Fruit fly (Drosophila melanogaster) whole organism, embryonic: ENCODE data around the gene CG16753.

Experiments used
- Aef1 ChIP-seq: fragments of 200-800 bp; sonication (Bioruptor generic); IDR thresholded peaks from 3 replicates; pipeline ENCODE4 v1.3.6; 2022; ENCODE audit warnings: missing biosample characterization, missing genetic modification characterization
- B-H2 ChIP-seq: fragments of 200-800 bp; sonication (Bioruptor generic); optimal IDR thresholded peaks from 2 replicates; lab custom pipeline; 2018; ENCODE audit warnings: missing biosample characterization, mild to moderate bottlenecking, missing genetic modification characterization
- Blimp-1 ChIP-seq: fragments of 200-800 bp; sonication (Bioruptor generic); optimal IDR thresholded peaks from 3 replicates; lab custom pipeline; 2018; ENCODE audit warnings: missing biosample characterization, missing genetic modification characterization, mild to moderate bottlenecking, moderate library complexity, missing genetic modification reagents
- C15 ChIP-seq: fragments of 200-800 bp; sonication (Bioruptor generic); IDR thresholded peaks from 3 replicates; pipeline ENCODE4 v1.3.6; 2022; ENCODE audit warnings: missing biosample characterization, missing genetic modification characterization
- CG12236 ChIP-seq: fragments of 200-800 bp; sonication (Bioruptor generic); optimal IDR thresholded peaks from 2 replicates; lab custom pipeline; 2016; ENCODE audit warnings: missing biosample characterization, missing genetic modification characterization
- CG13123 ChIP-seq: fragments of 200-800 bp; sonication (Bioruptor generic); optimal IDR thresholded peaks from 2 replicates; lab custom pipeline; 2016; ENCODE audit warnings: missing biosample characterization, missing genetic modification characterization
- CG15514 ChIP-seq: fragments of 200-800 bp; sonication (Bioruptor generic); optimal IDR thresholded peaks from 3 replicates; lab custom pipeline; 2017; ENCODE audit warnings: missing biosample characterization, missing genetic modification characterization, mild to moderate bottlenecking, moderate library complexity, missing genetic modification reagents
- CG16813 ChIP-seq: fragments of 200-800 bp; sonication (Bioruptor generic); IDR thresholded peaks from 3 replicates; pipeline ENCODE4 v1.3.6; 2022; ENCODE audit warnings: missing biosample characterization, missing genetic modification characterization; ENCODE audit not compliant: partially characterized antibody
- CG17385 ChIP-seq: fragments of 200-800 bp; sonication (Bioruptor generic); optimal IDR thresholded peaks from 3 replicates; lab custom pipeline; 2018; ENCODE audit warnings: missing biosample characterization, mild to moderate bottlenecking, missing genetic modification characterization
- CG2202 ChIP-seq: fragments of 200-800 bp; sonication (Bioruptor generic); optimal IDR thresholded peaks from 2 replicates; lab custom pipeline; 2018; ENCODE audit warnings: missing biosample characterization, mild to moderate bottlenecking, missing genetic modification characterization
- CG32532 ChIP-seq: fragments of 200-800 bp; sonication (Bioruptor generic); IDR thresholded peaks from 2 replicates; pipeline ENCODE4 v1.3.6; 2022; ENCODE audit warnings: missing biosample characterization, missing genetic modification characterization
- CG42726 ChIP-seq: fragments of 200-800 bp; sonication (Bioruptor generic); IDR thresholded peaks from 2 replicates; pipeline ENCODE4 v1.3.6; 2022; ENCODE audit warnings: missing biosample characterization, missing genetic modification characterization; ENCODE audit not compliant: partially characterized antibody
- CG4854 ChIP-seq: fragments of 200-800 bp; sonication (Bioruptor generic); optimal IDR thresholded peaks from 2 replicates; lab custom pipeline; 2016; ENCODE audit warnings: missing biosample characterization, missing genetic modification characterization, inconsistent platforms
- CG7745 ChIP-seq: fragments of 200-800 bp; sonication (Bioruptor generic); optimal IDR thresholded peaks from 2 replicates; lab custom pipeline; 2018; ENCODE audit warnings: missing biosample characterization, mild to moderate bottlenecking, missing genetic modification characterization, moderate library complexity
- CG7963 ChIP-seq: fragments of 200-800 bp; sonication (Bioruptor generic); IDR thresholded peaks from 3 replicates; pipeline ENCODE4 v1.3.6; 2022; ENCODE audit warnings: missing biosample characterization, missing genetic modification characterization; ENCODE audit not compliant: partially characterized antibody
- CG9609 ChIP-seq: fragments of 200-800 bp; sonication (Bioruptor generic); optimal IDR thresholded peaks from 3 replicates; lab custom pipeline; 2016; ENCODE audit warnings: missing biosample characterization, missing genetic modification characterization
- CG9876 ChIP-seq: fragments of 200-800 bp; sonication (Bioruptor generic); optimal IDR thresholded peaks from 2 replicates; lab custom pipeline; 2016; ENCODE audit warnings: missing biosample characterization, missing genetic modification characterization
- CG9932 ChIP-seq: fragments of 200-800 bp; sonication (Bioruptor generic); IDR thresholded peaks from 2 replicates; pipeline ENCODE4 v1.3.6; 2022; ENCODE audit warnings: missing biosample characterization, missing genetic modification characterization
- CHES-1-like ChIP-seq: fragments of 200-800 bp; sonication (Bioruptor generic); optimal IDR thresholded peaks from 2 replicates; lab custom pipeline; 2016; ENCODE audit warnings: missing biosample characterization, missing genetic modification characterization
- CrebB ChIP-seq: fragments of 200-800 bp; sonication (Bioruptor generic); optimal IDR thresholded peaks from 3 replicates; lab custom pipeline; 2018; ENCODE audit warnings: missing biosample characterization, mild to moderate bottlenecking, missing genetic modification characterization
- Drgx ChIP-seq: fragments of 200-800 bp; sonication (Bioruptor generic); IDR thresholded peaks from 2 replicates; pipeline ENCODE4 v1.3.6; 2022; ENCODE audit warnings: missing biosample characterization, missing genetic modification characterization
- E2f2 ChIP-seq: fragments of 200-800 bp; sonication (Bioruptor generic); IDR thresholded peaks from 2 replicates; pipeline ENCODE4 v1.3.6; 2022; ENCODE audit warnings: missing biosample characterization, missing genetic modification characterization
- Fer3 ChIP-seq: fragments of 200-800 bp; sonication (Bioruptor generic); optimal IDR thresholded peaks from 2 replicates; lab custom pipeline; 2018; ENCODE audit warnings: missing biosample characterization, mild to moderate bottlenecking, missing genetic modification characterization, moderate library complexity
- H2.0 ChIP-seq: fragments of 200-800 bp; sonication (Bioruptor generic); IDR thresholded peaks from 2 replicates; pipeline ENCODE4 v1.3.6; 2022; ENCODE audit warnings: missing biosample characterization, missing genetic modification characterization
- HLHmδ ChIP-seq: fragments of 200-800 bp; sonication (Bioruptor generic); optimal IDR thresholded peaks from 2 replicates; lab custom pipeline; 2018; ENCODE audit warnings: missing biosample characterization, mild to moderate bottlenecking, missing genetic modification characterization, moderate library complexity
- HmgZ ChIP-seq: fragments of 200-800 bp; sonication (Bioruptor generic); optimal IDR thresholded peaks from 2 replicates; lab custom pipeline; 2018; ENCODE audit warnings: missing biosample characterization, mild to moderate bottlenecking, missing genetic modification characterization
- Hmx ChIP-seq: fragments of 200-800 bp; sonication (Bioruptor generic); optimal IDR thresholded peaks from 2 replicates; lab custom pipeline; 2016; ENCODE audit warnings: missing biosample characterization, missing genetic modification characterization
- Kr ChIP-seq: fragments of 200-800 bp; sonication (Bioruptor generic); optimal IDR thresholded peaks from 2 replicates; lab custom pipeline; 2017; ENCODE audit warnings: missing biosample characterization, mild to moderate bottlenecking, missing genetic modification characterization
- MBD-R2 ChIP-seq: fragments of 200-800 bp; sonication (Bioruptor generic); IDR thresholded peaks from 2 replicates; pipeline ENCODE4 v1.3.6; 2022; ENCODE audit warnings: missing biosample characterization, missing genetic modification characterization
- NC2α ChIP-seq: fragments of 200-800 bp; sonication (Bioruptor generic); optimal IDR thresholded peaks from 2 replicates; lab custom pipeline; 2016; ENCODE audit warnings: missing biosample characterization, missing genetic modification characterization
- Rfx ChIP-seq: fragments of 200-800 bp; sonication (Bioruptor generic); IDR thresholded peaks from 2 replicates; pipeline ENCODE4 v1.3.6; 2022; ENCODE audit warnings: missing biosample characterization, missing genetic modification characterization
- Spps ChIP-seq: fragments of 200-800 bp; sonication (Bioruptor generic); optimal IDR thresholded peaks from 2 replicates; lab custom pipeline; 2018; ENCODE audit warnings: missing biosample characterization, mild to moderate bottlenecking, missing genetic modification characterization
- Usf ChIP-seq: fragments of 200-800 bp; sonication (Bioruptor generic); optimal IDR thresholded peaks from 2 replicates; lab custom pipeline; 2017; ENCODE audit warnings: missing genotype, missing biosample characterization, missing genetic modification characterization
- Xrp1 ChIP-seq: fragments of 200-800 bp; sonication (Bioruptor generic); IDR thresholded peaks from 2 replicates; pipeline ENCODE4 v1.3.6; 2022; ENCODE audit warnings: missing biosample characterization, missing genetic modification characterization
- ac ChIP-seq: fragments of 200-800 bp; sonication (Bioruptor generic); optimal IDR thresholded peaks from 3 replicates; lab custom pipeline; 2017; ENCODE audit warnings: missing biosample characterization, mild to moderate bottlenecking, missing genetic modification characterization
- ara ChIP-seq: fragments of 200-800 bp; sonication (Bioruptor generic); IDR thresholded peaks from 2 replicates; pipeline ENCODE4 v1.3.6; 2022; ENCODE audit warnings: missing biosample characterization, missing genetic modification characterization
- az2 ChIP-seq: fragments of 200-800 bp; sonication (Bioruptor generic); optimal IDR thresholded peaks from 3 replicates; lab custom pipeline; 2016; ENCODE audit warnings: missing biosample characterization, missing genetic modification characterization
- cad ChIP-seq: fragments of >200 bp; optimal IDR thresholded peaks from 2 replicates; lab custom pipeline; 2017; ENCODE audit warnings: missing biosample characterization, missing genetic modification characterization
- chinmo ChIP-seq: fragments of 200-800 bp; sonication (Bioruptor generic); IDR thresholded peaks from 4 replicates; pipeline ENCODE4 v1.3.6; 2022; ENCODE audit warnings: missing biosample characterization, missing genetic modification characterization; ENCODE audit not compliant: partially characterized antibody
- chn ChIP-seq: fragments of 200-800 bp; sonication (Bioruptor generic); optimal IDR thresholded peaks from 2 replicates; lab custom pipeline; 2016; ENCODE audit warnings: missing biosample characterization, missing genetic modification characterization
- esg ChIP-seq: fragments of 200-800 bp; sonication (Bioruptor generic); conservative IDR thresholded peaks from 2 replicates; pipeline ENCODE4 v1.3.6; 2022; ENCODE audit warnings: missing biosample characterization, missing genetic modification characterization
- ham ChIP-seq: fragments of 200-800 bp; sonication (Bioruptor generic); IDR thresholded peaks from 2 replicates; pipeline ENCODE4 v1.3.6; 2022; ENCODE audit warnings: missing biosample characterization, missing genetic modification characterization
- her ChIP-seq: fragments of 200-800 bp; sonication (Bioruptor generic); optimal IDR thresholded peaks from 2 replicates; lab custom pipeline; 2016; ENCODE audit warnings: missing biosample characterization, missing genetic modification characterization
- pita ChIP-seq: fragments of 200-800 bp; sonication (Bioruptor generic); optimal IDR thresholded peaks from 2 replicates; lab custom pipeline; 2017; ENCODE audit warnings: missing biosample characterization, mild to moderate bottlenecking, missing genetic modification characterization
- pnt ChIP-seq: fragments of 200-800 bp; sonication (Bioruptor generic); optimal IDR thresholded peaks from 3 replicates; lab custom pipeline; 2016; ENCODE audit warnings: missing biosample characterization, missing genetic modification characterization
- tgo ChIP-seq: fragments of 200-800 bp; sonication (Bioruptor generic); IDR thresholded peaks from 3 replicates; pipeline ENCODE4 v1.3.6; 2022; ENCODE audit warnings: missing biosample characterization, missing genetic modification characterization
- toy ChIP-seq: fragments of 200-800 bp; sonication (Bioruptor generic); IDR thresholded peaks from 2 replicates; pipeline ENCODE4 v1.3.6; 2022; ENCODE audit warnings: missing biosample characterization, missing genetic modification characterization
- twi ChIP-seq: fragments of 200-800 bp; optimal IDR thresholded peaks from 2 replicates; lab custom pipeline; 2019; ENCODE audit warnings: missing biosample characterization, mild to moderate bottlenecking, missing genetic modification characterization, moderate library complexity
- unpg ChIP-seq: fragments of 200-800 bp; sonication (Bioruptor generic); optimal IDR thresholded peaks from 3 replicates; lab custom pipeline; 2018; ENCODE audit warnings: missing biosample characterization, mild to moderate bottlenecking, missing genetic modification characterization, moderate library complexity
- zfh1 ChIP-seq: fragments of 200-800 bp; sonication (Bioruptor generic); IDR thresholded peaks from 3 replicates; pipeline ENCODE4 v1.3.6; 2022; ENCODE audit warnings: missing biosample characterization, missing genetic modification characterization

CG16753 gene

DNA sequence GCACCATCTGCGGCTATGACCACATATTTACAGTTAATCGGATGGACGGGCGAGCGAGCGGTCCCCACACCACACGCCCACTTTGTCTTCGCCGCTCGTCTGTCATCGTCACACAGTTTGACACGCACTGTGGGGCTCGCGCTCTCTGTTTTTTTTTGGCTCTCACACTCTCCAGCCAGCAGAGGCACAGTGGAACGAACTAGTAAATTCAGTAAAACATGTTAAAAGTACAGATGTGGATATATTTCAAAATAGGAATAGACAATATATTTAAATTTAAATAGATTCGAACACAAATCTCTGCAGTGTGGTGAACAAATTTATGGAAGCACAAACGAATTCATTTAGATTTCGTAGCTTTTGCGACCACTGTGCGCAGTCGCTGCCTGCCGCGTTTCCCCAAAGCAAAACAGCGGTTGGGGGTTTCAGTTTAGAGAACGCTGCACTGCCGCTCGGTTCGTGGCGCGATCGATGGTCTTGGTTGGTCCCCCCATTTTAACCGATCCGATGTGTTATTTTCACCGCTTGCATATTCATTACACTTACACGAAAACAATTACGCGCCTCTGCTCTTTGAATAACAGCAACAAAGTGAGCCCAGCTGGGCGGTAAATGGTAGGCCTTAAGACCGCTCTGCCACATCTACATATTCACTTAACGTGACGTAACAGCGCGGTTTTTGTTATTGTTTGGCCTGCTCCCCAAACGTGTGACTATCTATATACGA is 26.4 kb downstream of the CG16753 start (continued):
- peak; percentile 97 for TF ChIP-seq CG4854 (GFP tag; lab: Kevin White, UChicago)
- TF ChIP-seq CG12236 (GFP tag; lab: Kevin White, UChicago), result peak; percentile 88
- peak; percentile 97 for TF ChIP-seq Usf
- TF ChIP-seq CHES-1-like, result peak; percentile 95
- TF ChIP-seq Fer3, result peak; percentile 99
- peak; percentile 91 for TF ChIP-seq CG7745 (tag; lab: Kevin White, UChicago)
- peak; percentile 96 for TF ChIP-seq C15
- peak; percentile 99 for TF ChIP-seq Drgx (GFP tag; lab: Robert Waterston, UW)
- peak; percentile 98 for TF ChIP-seq H2.0 (GFP tag; lab: Robert Waterston, UW)
- 0 out of 2 replicates have a peak, but pooled peaks have one; percentile 18 for TF ChIP-seq CG42726 (GFP tag; lab: Robert Waterston, UW)
- no peak for TF ChIP-seq pita (GFP tag; lab: Kevin White, UChicago)
- peak; percentile 89 for TF ChIP-seq her (GFP tag; lab: Kevin White, UChicago)
- TF ChIP-seq CG13123, result peak; percentile 96
- TF ChIP-seq CG9932 (GFP tag; lab: Robert Waterston, UW), result peak; percentile 99
- peak; percentile 99 for TF ChIP-seq CrebB
- TF ChIP-seq Kr, result no peak
- TF ChIP-seq MBD-R2 (GFP tag; lab: Robert Waterston, UW), result peak; percentile 99
- peak; percentile 95 for TF ChIP-seq CG9609 (GFP tag; lab: Kevin White, UChicago)
- TF ChIP-seq HLHmδ, result peak; percentile 31
- TF ChIP-seq CG7963, result peak; percentile 75
- TF ChIP-seq Aef1, result peak; percentile 98
- peak; percentile 90 for TF ChIP-seq twi (tag; lab: Kevin White, UChicago)
- peak; percentile 99 for TF ChIP-seq zfh1 (GFP tag; lab: Robert Waterston, UW)
- TF ChIP-seq pnt, result peak; percentile 91
- peak; percentile 91 for TF ChIP-seq NC2α (GFP tag; lab: Kevin White, UChicago)
- TF ChIP-seq CG32532 (GFP tag; lab: Robert Waterston, UW), result peak; percentile 99
- peak; percentile 98 for TF ChIP-seq B-H2 (GFP tag; lab: Kevin White, UChicago)
- TF ChIP-seq CG16813 (GFP tag; lab: Robert Waterston, UW), result peak; percentile 66
- peak; percentile 95 for TF ChIP-seq CG15514 (GFP tag; lab: Kevin White, UChicago)
- TF ChIP-seq CG9876 (GFP tag; lab: Kevin White, UChicago), result peak; percentile 82
- TF ChIP-seq HmgZ (tag; lab: Kevin White, UChicago), result peak; percentile 99
- peak; percentile 94 for TF ChIP-seq Hmx (GFP tag; lab: Kevin White, UChicago)
- peak; percentile 98 for TF ChIP-seq chn (GFP tag; lab: Kevin White, UChicago)
- TF ChIP-seq esg (GFP tag; lab: Robert Waterston, UW), result peak; percentile 98
- TF ChIP-seq unpg, result peak; percentile 99
- peak; percentile 97 for TF ChIP-seq CG17385 (GFP tag; lab: Kevin White, UChicago)
- peak; percentile 90 for TF ChIP-seq E2f2 (GFP tag; lab: Robert Waterston, UW)
- TF ChIP-seq cad, result peak; percentile 49
- peak; percentile 98 for TF ChIP-seq Spps (tag; lab: Kevin White, UChicago)
- peak; percentile 98 for TF ChIP-seq ara (GFP tag; lab: Robert Waterston, UW)
- peak; percentile 99 for TF ChIP-seq Xrp1 (GFP tag; lab: Robert Waterston, UW)
- TF ChIP-seq ac (GFP tag; lab: Kevin White, UChicago), result peak; percentile 97
- peak; percentile 98 for TF ChIP-seq CG2202
- peak; percentile 85; the same call in 2 of the 4 replicates for TF ChIP-seq chinmo (GFP tag; lab: Robert Waterston, UW)
- peak; percentile 99 for TF ChIP-seq Rfx
- TF ChIP-seq Blimp-1 (GFP tag; lab: Kevin White, UChicago), result peak; percentile 97
- TF ChIP-seq az2 (GFP tag; lab: Kevin White, UChicago), result peak; percentile 99
- peak; percentile 94 for TF ChIP-seq ham (GFP tag; lab: Robert Waterston, UW)
- peak; percentile 98 for TF ChIP-seq tgo (GFP tag; lab: Robert Waterston, UW)
- TF ChIP-seq toy (GFP tag; lab: Robert Waterston, UW), result peak; percentile 93
